Fruit fly (Drosophila melanogaster): ENCODE measurements around the gene sog.

Gene sog

DNA sequence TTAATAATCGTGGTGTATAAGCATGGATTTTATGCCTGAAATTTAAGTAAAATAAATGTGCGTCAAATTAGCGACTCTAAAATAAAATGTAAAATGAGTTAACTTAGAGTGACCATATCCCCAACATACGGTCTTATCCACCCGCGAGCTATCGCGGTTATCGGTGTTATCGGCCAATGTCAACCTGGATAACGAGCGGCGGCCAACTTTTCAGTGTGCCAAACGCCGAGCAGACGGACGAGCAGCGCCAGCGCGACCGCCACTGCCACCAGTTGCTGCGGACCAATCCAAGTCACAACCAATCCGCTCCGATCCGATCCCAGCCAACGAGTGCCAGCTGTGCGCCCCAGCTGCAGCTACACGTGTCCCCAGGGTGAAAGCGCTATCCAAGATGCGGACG, 55.2 kb downstream of the sog start, which contains the start of the genes cerv and CG7872 (continued):
- no peak for TF ChIP-seq CG8290 (GFP tag; optimal IDR thresholded peaks at IDR 0.05)
- TF ChIP-seq CG8290 (tag; optimal IDR thresholded peaks at IDR 0.05): peak in 1 of 2 experiments; percentile 45
- peak; percentile 58; the same call in 1 of the 3 replicates for TF ChIP-seq CG7963 (GFP tag; IDR thresholded peaks at IDR 0.05; ENCODE audit: partially characterized antibody)
- no peak for TF ChIP-seq bigmax (GFP tag; optimal IDR thresholded peaks at IDR 0.05)
- TF ChIP-seq hbn (GFP tag; IDR thresholded peaks at IDR 0.05; ENCODE audit: partially characterized antibody): peak; percentile 68
- no peak for TF ChIP-seq onecut (GFP tag; IDR thresholded peaks at IDR 0.05)
- no peak for TF ChIP-seq CG2678 (tag; optimal IDR thresholded peaks at IDR 0.05)
- TF ChIP-seq CG18619 (GFP tag; optimal IDR thresholded peaks at IDR 0.05): no peak
- TF ChIP-seq Jarid2 (GFP tag; optimal IDR thresholded peaks at IDR 0.05): peak; percentile 59
- no peak for TF ChIP-seq Nf-YC (tag; optimal IDR thresholded peaks at IDR 0.05)
- TF ChIP-seq tap (tag; optimal IDR thresholded peaks at IDR 0.05): no peak
- TF ChIP-seq CG11456 (GFP tag; IDR thresholded peaks at IDR 0.05): 0 out of 3 replicates have a peak, but pooled peaks have one; percentile 51
- TF ChIP-seq unc-4 (GFP tag; IDR thresholded peaks at IDR 0.05; ENCODE audit: partially characterized antibody): peak; percentile 59
- TF ChIP-seq ci (GFP tag; IDR thresholded peaks at IDR 0.05): 0 out of 3 replicates have a peak, but pooled peaks have one; percentile 12
- no peak for TF ChIP-seq Hey (tag; optimal IDR thresholded peaks at IDR 0.05)
- TF ChIP-seq tna (GFP tag; IDR thresholded peaks at IDR 0.05; ENCODE audit: partially characterized antibody): peak; percentile 70; the same call in 1 of the 2 replicates
- TF ChIP-seq bbx (GFP tag; IDR thresholded peaks at IDR 0.05; ENCODE audit: partially characterized antibody): peak; percentile 72
- TF ChIP-seq HLH54F (GFP tag; optimal IDR thresholded peaks at IDR 0.05): no peak
- TF ChIP-seq Rx (GFP tag; IDR thresholded peaks at IDR 0.05): no peak
- peak; percentile 52; the same call in 2 of the 3 replicates for TF ChIP-seq zen2 (GFP tag; IDR thresholded peaks at IDR 0.05; ENCODE audit: partially characterized antibody)
- no peak for TF ChIP-seq bcd (GFP tag; optimal IDR thresholded peaks at IDR 0.05)
- no peak for TF ChIP-seq abd-A (tag; optimal IDR thresholded peaks at IDR 0.05)
- TF ChIP-seq Max (GFP tag; optimal IDR thresholded peaks at IDR 0.05): peak; percentile 2
- TF ChIP-seq CG30020 (tag; optimal IDR thresholded peaks at IDR 0.05): peak; percentile 19
- TF ChIP-seq Mes4 (GFP tag; optimal IDR thresholded peaks at IDR 0.05): no peak
- TF ChIP-seq CG6683 (GFP tag; optimal IDR thresholded peaks at IDR 0.05): no peak
- TF ChIP-seq Antp (GFP tag; optimal IDR thresholded peaks at IDR 0.05): no peak
- TF ChIP-seq NC2β (GFP tag; optimal IDR thresholded peaks at IDR 0.05): peak; percentile 12
- no peak for TF ChIP-seq HmgD (GFP tag; optimal IDR thresholded peaks at IDR 0.05)
- peak; percentile 35; the same call in 1 of the 2 replicates for TF ChIP-seq slbo (GFP tag; IDR thresholded peaks at IDR 0.05)
- TF ChIP-seq Kr (GFP tag; optimal IDR thresholded peaks at IDR 0.05): no peak
- TF ChIP-seq CG10654 (GFP tag; optimal IDR thresholded peaks at IDR 0.05): no peak
- peak in 1 of 2 experiments; percentile 45 for TF ChIP-seq crp (GFP tag; optimal IDR thresholded peaks at IDR 0.05)
- TF ChIP-seq YL-1 (GFP tag; optimal IDR thresholded peaks at IDR 0.05): peak; percentile 17
- TF ChIP-seq CG5953 (GFP tag; IDR thresholded peaks at IDR 0.05): no peak
- peak; percentile 79 for TF ChIP-seq Opbp (GFP tag; IDR thresholded peaks at IDR 0.05; ENCODE audit: partially characterized antibody)
- TF ChIP-seq br (optimal IDR thresholded peaks at IDR 0.05): no peak
- peak; percentile 60 for TF ChIP-seq CG14710 (tag; optimal IDR thresholded peaks at IDR 0.05)
- TF ChIP-seq Dll (GFP tag; IDR thresholded peaks at IDR 0.05; ENCODE audit: partially characterized antibody): peak; percentile 71; the same call in 3 of the 4 replicates
- TF ChIP-seq kah (GFP tag; optimal IDR thresholded peaks at IDR 0.05): peak; percentile 31
- peak; percentile 58 for TF ChIP-seq CG1603 (tag; optimal IDR thresholded peaks at IDR 0.05)
- TF ChIP-seq amos (GFP tag; IDR thresholded peaks at IDR 0.05; ENCODE audit: partially characterized antibody): peak; percentile 71
- peak; percentile 2 for TF ChIP-seq Side (GFP tag; optimal IDR thresholded peaks at IDR 0.05)
- no peak for TF ChIP-seq CG31388 (GFP tag; optimal IDR thresholded peaks at IDR 0.05)
- no peak for TF ChIP-seq CG6254 (GFP tag; optimal IDR thresholded peaks at IDR 0.05)
- TF ChIP-seq CG2712 (tag; optimal IDR thresholded peaks at IDR 0.05): peak; percentile 3
- TF ChIP-seq cad (GFP tag; optimal IDR thresholded peaks at IDR 0.05): no peak
- TF ChIP-seq CG3281 (GFP tag; optimal IDR thresholded peaks at IDR 0.05): peak; percentile 3
- TF ChIP-seq CTCF (GFP tag; optimal IDR thresholded peaks at IDR 0.05): peak; percentile 19
- TF ChIP-seq CG6791 (GFP tag; IDR thresholded peaks at IDR 0.05; ENCODE audit: partially characterized antibody): peak; percentile 78; the same call in 2 of the 3 replicates
